Fruit fly (Drosophila melanogaster): ENCODE data around the gene CG31300.

CG31300 gene

DNA sequence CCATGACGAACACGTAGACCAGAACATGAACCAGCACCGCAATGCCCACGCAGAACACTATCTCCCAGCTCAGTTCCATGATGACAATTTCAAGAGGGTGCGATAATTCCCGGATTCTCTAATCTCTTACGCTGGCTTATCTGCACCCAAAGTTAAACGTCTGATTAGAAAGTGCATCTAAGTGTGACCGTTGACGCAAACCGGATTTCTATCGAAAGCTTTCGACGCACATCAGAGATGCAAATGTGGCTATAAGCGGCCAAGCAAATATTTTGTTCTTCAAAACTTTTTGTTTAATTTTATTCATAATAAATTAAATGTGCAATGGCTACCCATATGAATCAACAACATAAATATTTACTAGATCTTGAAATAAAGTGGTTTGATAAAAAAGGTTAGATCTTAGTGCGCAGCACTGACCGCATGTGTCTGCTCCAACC is 21.1 kb upstream of the CG31300 start, which contains the start of the genes Kdsr and CG11858 (continued):
- no peak for TF ChIP-seq Trl (optimal IDR thresholded peaks at IDR 0.05)
- TF ChIP-seq Trl (GFP tag; optimal IDR thresholded peaks at IDR 0.05) = peak; percentile 36
- TF ChIP-seq CG2199 (GFP tag; IDR thresholded peaks at IDR 0.05) = no peak
- no peak for TF ChIP-seq CG10274 (GFP tag; optimal IDR thresholded peaks at IDR 0.05)
- peak; percentile 63 to 70 for TF ChIP-seq Pdp1 (GFP tag; optimal IDR thresholded peaks at IDR 0.05)
- no peak for TF ChIP-seq CG16813 (GFP tag; IDR thresholded peaks at IDR 0.05; ENCODE audit: partially characterized antibody)
- TF ChIP-seq CG4854 (GFP tag; optimal IDR thresholded peaks at IDR 0.05) = peak; percentile 55
- peak; percentile 91 for TF ChIP-seq vvl (GFP tag; IDR thresholded peaks at IDR 0.05)
- TF ChIP-seq grau (tag; optimal IDR thresholded peaks at IDR 0.05) = peak; percentile 73
- peak; percentile 9 for TF ChIP-seq stwl (tag; optimal IDR thresholded peaks at IDR 0.05)
- peak; percentile 35; the same call in 1 of the 2 replicates for TF ChIP-seq CG7372 (GFP tag; IDR thresholded peaks at IDR 0.05)
- peak; percentile 40 for TF ChIP-seq NfI (GFP tag; optimal IDR thresholded peaks at IDR 0.05)
- peak; percentile 71 for TF ChIP-seq CoRest (tag; optimal IDR thresholded peaks at IDR 0.05)
- no peak for TF ChIP-seq HLH4C (GFP tag; IDR thresholded peaks at IDR 0.05; ENCODE audit: partially characterized antibody)
- peak; percentile 59 for TF ChIP-seq Sin3A (optimal IDR thresholded peaks at IDR 0.05)
- peak; percentile 3 for TF ChIP-seq YL-1 (GFP tag; optimal IDR thresholded peaks at IDR 0.05)
- peak; percentile 47; the same call in 1 of the 2 replicates for TF ChIP-seq peb (GFP tag; IDR thresholded peaks at IDR 0.05)
- peak; percentile 44 for TF ChIP-seq jumu (GFP tag; optimal IDR thresholded peaks at IDR 0.05)
- no peak for TF ChIP-seq Doc3 (GFP tag; IDR thresholded peaks at IDR 0.05; ENCODE audit: partially characterized antibody)
- TF ChIP-seq ttk (GFP tag; IDR thresholded peaks at IDR 0.05) = peak; percentile 43; the same call in 1 of the 2 replicates
- peak; percentile 38 for TF ChIP-seq CG10209 (GFP tag; optimal IDR thresholded peaks at IDR 0.05)
- peak; percentile 7 for TF ChIP-seq CG8281 (tag; optimal IDR thresholded peaks at IDR 0.05)
- peak; percentile 63 for TF ChIP-seq CG2116 (GFP tag; optimal IDR thresholded peaks at IDR 0.05)
- no peak for TF ChIP-seq mld (GFP tag; IDR thresholded peaks at IDR 0.05; ENCODE audit: partially characterized antibody)
- peak; percentile 38; the same call in 1 of the 2 replicates for TF ChIP-seq klu (GFP tag; IDR thresholded peaks at IDR 0.05)
- peak; percentile 32 for TF ChIP-seq CG12104 (GFP tag; optimal IDR thresholded peaks at IDR 0.05)
- TF ChIP-seq gsb-n (tag; optimal IDR thresholded peaks at IDR 0.05) = no peak
- TF ChIP-seq CG3847 (GFP tag; IDR thresholded peaks at IDR 0.05) = peak; percentile 68
- TF ChIP-seq pb (GFP tag; optimal IDR thresholded peaks at IDR 0.05) = peak; percentile 3
- TF ChIP-seq nerfin-2 (GFP tag; IDR thresholded peaks at IDR 0.05; ENCODE audit: partially characterized antibody) = no peak
- peak; percentile 40 for TF ChIP-seq CG12744 (GFP tag; optimal IDR thresholded peaks at IDR 0.05)
- TF ChIP-seq MBD-R2 (GFP tag; IDR thresholded peaks at IDR 0.05) = peak; percentile 86
- TF ChIP-seq fru (optimal IDR thresholded peaks at IDR 0.05) = no peak
- peak; percentile 53 for TF ChIP-seq Atf3 (GFP tag; optimal IDR thresholded peaks at IDR 0.05)
- peak; percentile 12 for TF ChIP-seq CG1602 (GFP tag; optimal IDR thresholded peaks at IDR 0.05)
- TF ChIP-seq CG32772 (GFP tag; IDR thresholded peaks at IDR 0.05) = peak; percentile 68
- TF ChIP-seq Xrp1 (GFP tag; IDR thresholded peaks at IDR 0.05) = peak; percentile 76
- peak in 1 of 2 experiments; percentile 81 for TF ChIP-seq insv (GFP tag; optimal IDR thresholded peaks at IDR 0.05)
- TF ChIP-seq tup (GFP tag; optimal IDR thresholded peaks at IDR 0.05) = peak; percentile 9
- TF ChIP-seq Nf-YC (tag; optimal IDR thresholded peaks at IDR 0.05) = peak; percentile 60
- TF ChIP-seq slbo (GFP tag; IDR thresholded peaks at IDR 0.05) = peak; percentile 81
- no peak for TF ChIP-seq da (GFP tag; optimal IDR thresholded peaks at IDR 0.05)
- no peak for TF ChIP-seq Atf-2 (GFP tag; optimal IDR thresholded peaks at IDR 0.05)
- TF ChIP-seq E2f2 (GFP tag; IDR thresholded peaks at IDR 0.05) = peak; percentile 56; the same call in 1 of the 2 replicates
- TF ChIP-seq sima (GFP tag; optimal IDR thresholded peaks at IDR 0.05) = no peak
- TF ChIP-seq kay (GFP tag; optimal IDR thresholded peaks at IDR 0.05) = peak; percentile 35
- peak; percentile 58 for TF ChIP-seq CG8924 (tag; optimal IDR thresholded peaks at IDR 0.05)
- no peak for TF ChIP-seq CG30431 (GFP tag; optimal IDR thresholded peaks at IDR 0.05)
- TF ChIP-seq pum (GFP tag; optimal IDR thresholded peaks at IDR 0.05) = peak; percentile 45
- peak; percentile 15 for TF ChIP-seq CG16863 (GFP tag; optimal IDR thresholded peaks at IDR 0.05)
- TF ChIP-seq knrl (GFP tag; IDR thresholded peaks at IDR 0.05; ENCODE audit: partially characterized antibody) = no peak
- peak; percentile 46; the same call in 1 of the 2 replicates for TF ChIP-seq wor (GFP tag; IDR thresholded peaks at IDR 0.05)
